Fruit fly (Drosophila melanogaster) whole organism, wandering third instar larva: ENCODE results near the gene wgn.

Source experiments
- Abd-B ChIP-seq: fragments of >200 bp; optimal IDR thresholded peaks from 2 replicates; lab custom pipeline; 2017; ENCODE audit warnings: missing biosample characterization, missing genetic modification characterization
- CG9705 ChIP-seq: fragments of 200-800 bp; sonication (Bioruptor generic); optimal IDR thresholded peaks from 2 replicates; lab custom pipeline; 2018; ENCODE audit warnings: missing biosample characterization, mild to moderate bottlenecking, missing genetic modification characterization
- CrebA ChIP-seq: fragments of 200-800 bp; sonication (Bioruptor generic); optimal IDR thresholded peaks from 2 replicates; lab custom pipeline; 2016; ENCODE audit warnings: missing biosample characterization, mild to moderate bottlenecking, missing genetic modification characterization, borderline replicate concordance
- GATAd ChIP-seq: sonication (Bioruptor generic); optimal IDR thresholded peaks from 2 replicates; lab custom pipeline; 2016; ENCODE audit warnings: missing biosample characterization, missing genetic modification characterization
- Hr78 ChIP-seq: fragments of >200 bp; optimal IDR thresholded peaks from 2 replicates; lab custom pipeline; 2017; ENCODE audit warnings: missing biosample characterization, missing genetic modification characterization
- Hr83 ChIP-seq: fragments of 200-300 bp; sonication (Bioruptor generic); optimal IDR thresholded peaks from 2 replicates; lab custom pipeline; 2016; ENCODE audit warnings: missing biosample characterization, mild to moderate bottlenecking, missing genetic modification characterization, moderate library complexity; ENCODE audit not compliant: poor library complexity, severe bottlenecking
- OdsH ChIP-seq: fragments of 200-800 bp; sonication (Bioruptor generic); optimal IDR thresholded peaks from 2 replicates; lab custom pipeline; 2016; ENCODE audit warnings: missing biosample characterization, mild to moderate bottlenecking, missing genetic modification characterization
- Sp1 ChIP-seq: fragments of 200-800 bp; sonication (Bioruptor generic); optimal IDR thresholded peaks from 3 replicates; lab custom pipeline; 2019; ENCODE audit warnings: missing biosample characterization, mild to moderate bottlenecking, missing genetic modification characterization, moderate library complexity
- dsf ChIP-seq: sonication (Bioruptor generic); optimal IDR thresholded peaks from 2 replicates; lab custom pipeline; 2016; ENCODE audit warnings: missing biosample characterization, missing genetic modification characterization, borderline replicate concordance
- fru ChIP-seq: fragments of 200-800 bp; sonication (Bioruptor generic); optimal IDR thresholded peaks from 3 replicates; lab custom pipeline; 2016; ENCODE audit warnings: missing biosample characterization, mild to moderate bottlenecking, missing genetic modification characterization
- h ChIP-seq: fragments of 200-800 bp; sonication (Bioruptor generic); optimal IDR thresholded peaks from 3 replicates; lab custom pipeline; 2016; ENCODE audit warnings: missing biosample characterization, mild to moderate bottlenecking, missing genetic modification characterization
- jim ChIP-seq: fragments of 175-275, 200-325 bp; sonication (Bioruptor generic); optimal IDR thresholded peaks from 2 replicates; lab custom pipeline; 2016; ENCODE audit warnings: missing biosample characterization, mild to moderate bottlenecking, missing genetic modification characterization
- psq ChIP-seq: fragments of 200-800 bp; sonication (Bioruptor generic); optimal IDR thresholded peaks from 3 replicates; lab custom pipeline; 2017; ENCODE audit warnings: missing biosample characterization, mild to moderate bottlenecking, missing genetic modification characterization, moderate library complexity

DNA sequence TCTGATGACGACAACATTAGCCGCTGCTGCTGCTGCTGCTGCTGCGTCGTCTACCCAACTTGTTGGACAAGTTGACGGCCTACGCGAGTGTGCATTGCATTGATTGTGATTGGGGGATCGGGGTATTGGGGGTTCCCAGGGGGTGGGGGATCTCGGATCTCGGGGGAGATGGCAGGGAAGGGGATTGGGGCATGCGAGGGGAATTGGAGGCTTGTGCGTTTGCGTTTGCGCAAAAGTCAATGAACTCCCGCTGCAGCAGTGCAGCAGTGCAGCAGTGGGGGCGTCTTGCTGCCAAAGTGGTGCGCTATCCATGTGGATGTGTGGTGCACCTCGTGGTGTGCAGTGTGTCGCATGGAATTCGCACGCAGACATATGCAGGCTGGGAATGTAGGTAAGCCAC, 42.0 kb upstream of the wgn start:
- TF ChIP-seq psq (GFP tag; lab: Kevin White, UChicago) (no peak), jim (no peak), CG9705 (GFP tag; lab: Kevin White, UChicago) (no peak), Hr78 (GFP tag; lab: Kevin White, UChicago) (no peak), Hr83 (no peak), GATAd (GFP tag; lab: Kevin White, UChicago) (no peak), h (GFP tag; lab: Kevin White, UChicago) (no peak), Abd-B (GFP tag; lab: Kevin White, UChicago) (no peak), OdsH (GFP tag; lab: Kevin White, UChicago) (no peak), CrebA (GFP tag; lab: Kevin White, UChicago) (no peak), Sp1 (GFP tag; lab: Kevin White, UChicago) (no peak), fru (GFP tag; lab: Kevin White, UChicago) (no peak), dsf (GFP tag; lab: Kevin White, UChicago) (no peak)
